Worm (Caenorhabditis elegans) whole organism, midembryonic: ENCODE measurements around the gene F54F7.14.

Source experiments
- T22C8.4 ChIP-seq: fragments of 200-800 bp; sonication (Bioruptor generic); IDR thresholded peaks from 2 replicates; pipeline ENCODE4 v1.3.6; 2022; ENCODE audit warnings: missing genetic modification characterization, missing compliant biosample characterization
- cog-1 ChIP-seq: sonication (generic microtip); optimal IDR thresholded peaks from 2 replicates; lab custom pipeline; 2016; ENCODE audit warnings: missing genetic modification characterization, missing compliant biosample characterization
- flt-1 ChIP-seq: fragments of 200-800 bp; sonication (Bioruptor generic); IDR thresholded peaks from 2 replicates; pipeline ENCODE4 v1.3.6; 2022; ENCODE audit warnings: missing genetic modification characterization, missing compliant biosample characterization
- klf-2 ChIP-seq: fragments of 200-800 bp; sonication (Bioruptor generic); conservative IDR thresholded peaks from 2 replicates; pipeline ENCODE4 v1.3.6; 2022; ENCODE audit warnings: missing genetic modification reagents, missing genetic modification characterization, missing compliant biosample characterization
- med-1 ChIP-seq: sonication (generic microtip); optimal IDR thresholded peaks from 2 replicates; lab custom pipeline; 2017; ENCODE audit warnings: missing genetic modification characterization, mild to moderate bottlenecking, missing compliant biosample characterization, antibody characterized with exemption, missing genetic modification reagents; ENCODE audit not compliant: insufficient read depth
- ref-1 ChIP-seq: fragments of 200-800 bp; sonication (Bioruptor generic); conservative IDR thresholded peaks from 2 replicates; pipeline ENCODE4 v1.3.6; 2022; ENCODE audit warnings: missing genetic modification reagents, missing genetic modification characterization, missing compliant biosample characterization
- tab-1 ChIP-seq: fragments of 200-800 bp; sonication (Bioruptor generic); IDR thresholded peaks from 2 replicates; pipeline ENCODE4 v1.3.6; 2022; ENCODE audit warnings: missing genetic modification characterization, missing compliant biosample characterization
- ztf-23 ChIP-seq: fragments of 200-800 bp; sonication (Bioruptor generic); IDR thresholded peaks from 2 replicates; pipeline ENCODE4 v1.3.6; 2022; ENCODE audit warnings: missing genetic modification reagents, missing genetic modification characterization, missing compliant biosample characterization
- ztf-29 ChIP-seq: fragments of 200-800 bp; sonication (Bioruptor generic); IDR thresholded peaks from 2 replicates; pipeline ENCODE4 v1.3.6; 2022; ENCODE audit warnings: missing genetic modification reagents, missing genetic modification characterization, missing compliant biosample characterization

ce11 chrX:11806175-11806853, 44.4 kb upstream of the F54F7.14 start:
- no peak for TF ChIP-seq flt-1 (GFP tag; lab: Robert Waterston, UW)
- no peak for TF ChIP-seq T22C8.4
- TF ChIP-seq ref-1 (GFP tag; lab: Robert Waterston, UW), result no peak
- TF ChIP-seq ztf-23 (GFP tag; lab: Robert Waterston, UW), result no peak
- no peak for TF ChIP-seq cog-1 (tag; lab: Kevin White, UChicago)
- no peak for TF ChIP-seq klf-2 (GFP tag; lab: Robert Waterston, UW)
- TF ChIP-seq med-1 (GFP tag; lab: Kevin White, UChicago), result no peak
- TF ChIP-seq ztf-29 (GFP tag; lab: Robert Waterston, UW), result no peak
- no peak for TF ChIP-seq tab-1
